Fruit fly (Drosophila melanogaster) whole organism, embryonic: ENCODE measurements around the gene CG6356.

ENCODE experiments used
- Bteb2 ChIP-seq: fragments of 200-800 bp; sonication (Bioruptor generic); optimal IDR thresholded peaks from 2 replicates; lab custom pipeline; 2016; ENCODE audit warnings: missing biosample characterization, missing genetic modification characterization
- CG10959 ChIP-seq: fragments of 200-800 bp; sonication (Bioruptor generic); IDR thresholded peaks from 2 replicates; pipeline ENCODE4 v1.3.6; 2022; ENCODE audit warnings: missing biosample characterization, missing genetic modification characterization
- CG10979 ChIP-seq: fragments of 200-800 bp; sonication (Bioruptor generic); optimal IDR thresholded peaks from 2 replicates; lab custom pipeline; 2018; ENCODE audit warnings: missing biosample characterization, mild to moderate bottlenecking, missing genetic modification characterization, moderate library complexity
- CG12236 ChIP-seq: fragments of 200-800 bp; sonication (Bioruptor generic); optimal IDR thresholded peaks from 2 replicates; lab custom pipeline; 2016; ENCODE audit warnings: missing biosample characterization, missing genetic modification characterization
- CG13296 ChIP-seq: fragments of 200-800 bp; sonication (Bioruptor generic); optimal IDR thresholded peaks from 3 replicates; lab custom pipeline; 2018; ENCODE audit warnings: missing biosample characterization, mild to moderate bottlenecking, missing genetic modification characterization
- CG13624 ChIP-seq: fragments of 200-800 bp; sonication (Bioruptor generic); optimal IDR thresholded peaks from 2 replicates; lab custom pipeline; 2016; ENCODE audit warnings: missing biosample characterization, missing genetic modification characterization
- CG14441 ChIP-seq: fragments of 200-800 bp; sonication (Bioruptor generic); IDR thresholded peaks from 2 replicates; pipeline ENCODE4 v1.3.6; 2022; ENCODE audit warnings: missing biosample characterization, missing genetic modification characterization
- CG15514 ChIP-seq: fragments of 200-800 bp; sonication (Bioruptor generic); optimal IDR thresholded peaks from 3 replicates; lab custom pipeline; 2017; ENCODE audit warnings: missing biosample characterization, missing genetic modification characterization, mild to moderate bottlenecking, moderate library complexity, missing genetic modification reagents
- CG1603 ChIP-seq: fragments of 200-800 bp; sonication (Bioruptor generic); optimal IDR thresholded peaks from 2 replicates; lab custom pipeline; 2019; ENCODE audit warnings: missing biosample characterization, mild to moderate bottlenecking, missing genetic modification characterization, moderate library complexity
- CG17568 ChIP-seq: fragments of 200-800 bp; sonication (Bioruptor generic); optimal IDR thresholded peaks from 2 replicates; lab custom pipeline; 2018; ENCODE audit warnings: missing biosample characterization, mild to moderate bottlenecking, missing genetic modification characterization, moderate library complexity
- CG18599 ChIP-seq: fragments of 200-800 bp; sonication (Bioruptor generic); optimal IDR thresholded peaks from 3 replicates; lab custom pipeline; 2017; ENCODE audit warnings: missing biosample characterization, missing genetic modification characterization, mild to moderate bottlenecking, moderate library complexity, missing genetic modification reagents
- CG2116 ChIP-seq: fragments of 200-800 bp; sonication (Bioruptor generic); optimal IDR thresholded peaks from 3 replicates; lab custom pipeline; 2018; ENCODE audit warnings: missing biosample characterization, mild to moderate bottlenecking, missing genetic modification characterization
- CG30403 ChIP-seq: fragments of 200-800 bp; sonication (Bioruptor generic); optimal IDR thresholded peaks from 3 replicates; lab custom pipeline; 2016; ENCODE audit warnings: missing biosample characterization, missing genetic modification characterization
- CG3065 ChIP-seq: fragments of 200-800 bp; sonication (Bioruptor generic); optimal IDR thresholded peaks from 2 replicates; lab custom pipeline; 2016; ENCODE audit warnings: missing biosample characterization, missing genetic modification characterization
- CG31224 ChIP-seq: fragments of 200-800 bp; sonication (Bioruptor generic); IDR thresholded peaks from 2 replicates; pipeline ENCODE4 v1.3.6; 2022; ENCODE audit warnings: missing biosample characterization, missing genetic modification characterization
- CG32767 ChIP-seq: fragments of 200-800 bp; sonication (Bioruptor generic); IDR thresholded peaks from 2 replicates; pipeline ENCODE4 v1.3.6; 2022; ENCODE audit warnings: missing biosample characterization, missing genetic modification characterization
- CG3838 ChIP-seq: fragments of 200-800 bp; sonication (Bioruptor generic); optimal IDR thresholded peaks from 3 replicates; lab custom pipeline; 2016; ENCODE audit warnings: missing biosample characterization, missing genetic modification characterization
- CG4707 ChIP-seq: fragments of 200-800 bp; sonication (Bioruptor generic); optimal IDR thresholded peaks from 2 replicates; lab custom pipeline; 2018; ENCODE audit warnings: missing biosample characterization, mild to moderate bottlenecking, missing genetic modification characterization, moderate library complexity
- CG6175 ChIP-seq: fragments of 200-800 bp; sonication (Bioruptor generic); IDR thresholded peaks from 3 replicates; pipeline ENCODE4 v1.3.6; 2022; ENCODE audit warnings: missing biosample characterization, missing genetic modification characterization
- CG6254 ChIP-seq: fragments of 200-800 bp; sonication (Bioruptor generic); optimal IDR thresholded peaks from 3 replicates; lab custom pipeline; 2017; ENCODE audit warnings: mild to moderate bottlenecking, missing biosample characterization, missing genetic modification reagents, missing genetic modification characterization
- CG6689 ChIP-seq: fragments of 200-800 bp; sonication (Bioruptor generic); IDR thresholded peaks from 2 replicates; pipeline ENCODE4 v1.3.6; 2022; ENCODE audit warnings: missing biosample characterization, missing genetic modification characterization
- CG6854 ChIP-seq: fragments of 200-800 bp; sonication (Bioruptor generic); optimal IDR thresholded peaks from 3 replicates; lab custom pipeline; 2017; ENCODE audit warnings: missing biosample characterization, mild to moderate bottlenecking, missing genetic modification characterization
- CkIIα-i1 ChIP-seq: fragments of 200-800 bp; sonication (Bioruptor generic); IDR thresholded peaks from 2 replicates; pipeline ENCODE4 v1.3.6; 2022; ENCODE audit warnings: missing biosample characterization, missing genetic modification characterization
- Dp ChIP-seq: fragments of 200-800 bp; sonication (Bioruptor generic); optimal IDR thresholded peaks from 2 replicates; lab custom pipeline; 2018; ENCODE audit warnings: missing biosample characterization, mild to moderate bottlenecking, missing genetic modification characterization, moderate library complexity
- Ets65A ChIP-seq: fragments of 200-800 bp; sonication (Bioruptor generic); peaks from one replicate; lab custom pipeline; 2016; ENCODE audit warnings: missing biosample characterization, missing genetic modification characterization
- HLH3B ChIP-seq: fragments of 200-800 bp; sonication (Bioruptor generic); IDR thresholded peaks from 2 replicates; pipeline ENCODE4 v1.3.6; 2022; ENCODE audit warnings: missing biosample characterization, missing genetic modification characterization
- Neu2 ChIP-seq: fragments of 200-800 bp; sonication (Bioruptor generic); optimal IDR thresholded peaks from 3 replicates; lab custom pipeline; 2016; ENCODE audit warnings: missing biosample characterization, missing genetic modification characterization, borderline replicate concordance
- Poxn ChIP-seq: fragments of 200-800 bp; sonication (Bioruptor generic); IDR thresholded peaks from 2 replicates; pipeline ENCODE4 v1.3.6; 2022; ENCODE audit warnings: missing biosample characterization, missing genetic modification characterization
- Sox100B ChIP-seq: fragments of 200-800 bp; sonication (Bioruptor generic); optimal IDR thresholded peaks from 3 replicates; lab custom pipeline; 2018; ENCODE audit warnings: missing biosample characterization, mild to moderate bottlenecking, missing genetic modification characterization
- Sox102F ChIP-seq: fragments of 200-800 bp; sonication (Bioruptor generic); optimal IDR thresholded peaks from 2 replicates; lab custom pipeline; 2018; ENCODE audit warnings: missing biosample characterization, mild to moderate bottlenecking, missing genetic modification characterization, moderate library complexity
- Trl ChIP-seq, 3 experiments: fragments of >200 bp in 2 of 3; fragments of 200-800 bp in 1 of 3; sonication (Bioruptor generic) in 1 of 3; optimal IDR thresholded peaks; 2 replicates in 1 of 3; 3 replicates in 2 of 3; lab custom pipeline; 2016 to 2017; ENCODE audit warnings: missing biosample characterization in 1 of 3, missing genetic modification characterization in 1 of 3
- ac ChIP-seq: fragments of 200-800 bp; sonication (Bioruptor generic); optimal IDR thresholded peaks from 3 replicates; lab custom pipeline; 2017; ENCODE audit warnings: missing biosample characterization, mild to moderate bottlenecking, missing genetic modification characterization
- bab2 ChIP-seq: fragments of 200-800 bp; sonication (Bioruptor generic); optimal IDR thresholded peaks from 2 replicates; lab custom pipeline; 2016; ENCODE audit warnings: missing biosample characterization, missing genetic modification characterization
- bowl ChIP-seq: fragments of 200-800 bp; sonication (Bioruptor generic); IDR thresholded peaks from 2 replicates; pipeline ENCODE4 v1.3.6; 2022; ENCODE audit warnings: missing biosample characterization, missing genetic modification characterization
- chm ChIP-seq: fragments of 200-800 bp; sonication (Bioruptor generic); IDR thresholded peaks from 2 replicates; pipeline ENCODE4 v1.3.6; 2022; ENCODE audit warnings: missing biosample characterization, missing genetic modification characterization
- croc ChIP-seq: fragments of 200-800 bp; sonication (Bioruptor generic); conservative IDR thresholded peaks from 3 replicates; pipeline ENCODE4 v1.3.6; 2022; ENCODE audit warnings: missing biosample characterization, missing genetic modification characterization
- fru ChIP-seq: fragments of >200 bp; optimal IDR thresholded peaks from 2 replicates; lab custom pipeline; 2017
- gce ChIP-seq: fragments of 200-800 bp; sonication (Bioruptor generic); IDR thresholded peaks from 3 replicates; pipeline ENCODE4 v1.3.6; 2022; ENCODE audit warnings: missing biosample characterization, missing genetic modification characterization
- luna ChIP-seq: fragments of 200-800 bp; sonication (Bioruptor generic); optimal IDR thresholded peaks from 2 replicates; lab custom pipeline; 2016; ENCODE audit warnings: missing biosample characterization, missing genetic modification characterization
- oc ChIP-seq: fragments of 200-800 bp; sonication (Bioruptor generic); optimal IDR thresholded peaks from 2 replicates; lab custom pipeline; 2018; ENCODE audit warnings: missing biosample characterization, mild to moderate bottlenecking, missing genetic modification characterization, moderate library complexity
- pan ChIP-seq, 4 experiments: fragments of >200 bp in 3 of 4; fragments of 200-800 bp in 1 of 4; sonication (Bioruptor generic) in 1 of 4; optimal IDR thresholded peaks in 3 of 4; IDR thresholded peaks in 1 of 4; 2 replicates each; pipeline versions ENCODE4 v1.3.6 to Lab custom; 2017 to 2022; ENCODE audit warnings: missing biosample characterization in 2 of 4, missing genetic modification characterization in 2 of 4, mixed read lengths in 1 of 4
- pum ChIP-seq: fragments of 200-800 bp; sonication (Bioruptor generic); optimal IDR thresholded peaks from 2 replicates; lab custom pipeline; 2016; ENCODE audit warnings: missing biosample characterization, missing genetic modification characterization
- slbo ChIP-seq: fragments of 200-800 bp; sonication (Bioruptor generic); IDR thresholded peaks from 2 replicates; pipeline ENCODE4 v1.3.6; 2022; ENCODE audit warnings: missing biosample characterization, missing genetic modification characterization
- slou ChIP-seq: fragments of 200-800 bp; sonication (Bioruptor generic); optimal IDR thresholded peaks from 3 replicates; lab custom pipeline; 2016; ENCODE audit warnings: missing biosample characterization, missing genetic modification characterization
- sqz ChIP-seq: fragments of 200-800 bp; sonication (Bioruptor generic); optimal IDR thresholded peaks from 3 replicates; lab custom pipeline; 2018; ENCODE audit warnings: missing biosample characterization, mild to moderate bottlenecking, missing genetic modification characterization
- sr ChIP-seq: fragments of 200-800 bp; sonication (Bioruptor generic); IDR thresholded peaks from 3 replicates; pipeline ENCODE4 v1.3.6; 2022; ENCODE audit warnings: missing biosample characterization, missing genetic modification characterization
- stc ChIP-seq: fragments of 200-800 bp; sonication (Bioruptor generic); IDR thresholded peaks from 2 replicates; pipeline ENCODE4 v1.3.6; 2022; ENCODE audit warnings: missing biosample characterization, missing genetic modification characterization
- sug ChIP-seq: fragments of 200-800 bp; optimal IDR thresholded peaks from 2 replicates; lab custom pipeline; 2019; ENCODE audit warnings: missing biosample characterization, mild to moderate bottlenecking, missing genetic modification characterization, moderate library complexity
- unpg ChIP-seq: fragments of 200-800 bp; sonication (Bioruptor generic); optimal IDR thresholded peaks from 3 replicates; lab custom pipeline; 2018; ENCODE audit warnings: missing biosample characterization, mild to moderate bottlenecking, missing genetic modification characterization, moderate library complexity
- vvl ChIP-seq: fragments of 200-800 bp; sonication (Bioruptor generic); IDR thresholded peaks from 2 replicates; pipeline ENCODE4 v1.3.6; 2022; ENCODE audit warnings: missing biosample characterization, missing genetic modification characterization
- zen ChIP-seq: fragments of 200-800 bp; sonication (Bioruptor generic); optimal IDR thresholded peaks from 3 replicates; lab custom pipeline; 2018; ENCODE audit warnings: missing biosample characterization, mild to moderate bottlenecking, missing genetic modification characterization, moderate library complexity
- zfh2 ChIP-seq: fragments of 200-800 bp; sonication (Bioruptor generic); optimal IDR thresholded peaks from 2 replicates; lab custom pipeline; 2016; ENCODE audit warnings: missing biosample characterization, missing genetic modification characterization

Gene CG6356

dm6 chr3R:24303060-24303459 lies 19.3 kb downstream of the CG6356 start:
- TF ChIP-seq stc (GFP tag; lab: Robert Waterston, UW) = no peak
- TF ChIP-seq luna = no peak
- TF ChIP-seq Bteb2 = no peak
- no peak for TF ChIP-seq CG10979 (tag; lab: Kevin White, UChicago)
- peak; percentile 23 for TF ChIP-seq CG30403 (GFP tag; lab: Kevin White, UChicago)
- TF ChIP-seq CG32767 (GFP tag; lab: Robert Waterston, UW) = no peak; the same call in 1 of the 2 replicates
- no peak for TF ChIP-seq CkIIα-i1 (GFP tag; lab: Robert Waterston, UW)
- TF ChIP-seq ac (GFP tag; lab: Kevin White, UChicago) = no peak
- TF ChIP-seq CG6175 (GFP tag; lab: Robert Waterston, UW) = no peak
- TF ChIP-seq CG12236 (GFP tag; lab: Kevin White, UChicago) = no peak
- TF ChIP-seq CG17568 = no peak
- no peak for TF ChIP-seq CG3065 (GFP tag; lab: Kevin White, UChicago)
- no peak for TF ChIP-seq fru (lab: Kevin White, UChicago)
- TF ChIP-seq sqz (GFP tag; lab: Kevin White, UChicago) = no peak
- TF ChIP-seq croc (GFP tag; lab: Robert Waterston, UW) = no peak
- no peak for TF ChIP-seq Dp (GFP tag; lab: Kevin White, UChicago)
- TF ChIP-seq zen (tag; lab: Kevin White, UChicago) = no peak
- no peak for TF ChIP-seq sug
- TF ChIP-seq Sox102F (GFP tag; lab: Kevin White, UChicago) = no peak
- TF ChIP-seq Trl (optimal IDR thresholded peaks at IDR 0.05; lab: Kevin White, UChicago) = no peak
- no peak for TF ChIP-seq Trl (GFP tag; optimal IDR thresholded peaks at IDR 0.05; lab: Kevin White, UChicago)
- TF ChIP-seq pan (optimal IDR thresholded peaks at IDR 0.05; lab: Kevin White, UChicago) = no peak
- peak in 1 of 2 experiments; percentile 54 for TF ChIP-seq pan (GFP tag; optimal IDR thresholded peaks at IDR 0.05 in 1 of 2, IDR thresholded peaks at IDR 0.05 in 1 of 2)
- TF ChIP-seq zfh2 (GFP tag; lab: Kevin White, UChicago) = no peak
- TF ChIP-seq slbo = peak; percentile 54
- TF ChIP-seq Poxn (GFP tag; lab: Robert Waterston, UW) = no peak
- TF ChIP-seq HLH3B (GFP tag; lab: Robert Waterston, UW) = no peak
- no peak for TF ChIP-seq gce (GFP tag; lab: Robert Waterston, UW)
- no peak for TF ChIP-seq sr (GFP tag; lab: Robert Waterston, UW)
- no peak for TF ChIP-seq CG6254 (GFP tag; lab: Kevin White, UChicago)
- no peak for TF ChIP-seq CG2116 (GFP tag; lab: Kevin White, UChicago)
- no peak for TF ChIP-seq CG10959 (GFP tag; lab: Robert Waterston, UW)
- no peak for TF ChIP-seq CG6689 (GFP tag; lab: Robert Waterston, UW)
- TF ChIP-seq CG14441 = peak; percentile 49; the same call in 1 of the 2 replicates
- no peak for TF ChIP-seq CG3838
- TF ChIP-seq oc (tag; lab: Kevin White, UChicago) = no peak
- TF ChIP-seq slou (GFP tag; lab: Kevin White, UChicago) = peak; percentile 9
- TF ChIP-seq bab2 (GFP tag; lab: Kevin White, UChicago) = no peak
- TF ChIP-seq unpg (GFP tag; lab: Kevin White, UChicago) = no peak
- no peak for TF ChIP-seq Neu2 (GFP tag; lab: Kevin White, UChicago)
- no peak for TF ChIP-seq CG13624 (GFP tag; lab: Kevin White, UChicago)
- TF ChIP-seq CG13296 = no peak
- no peak for TF ChIP-seq CG31224 (GFP tag; lab: Robert Waterston, UW)
- TF ChIP-seq CG1603 (tag; lab: Kevin White, UChicago) = no peak
- TF ChIP-seq vvl (GFP tag; lab: Robert Waterston, UW) = peak; percentile 30; the same call in 1 of the 2 replicates
- TF ChIP-seq Ets65A (GFP tag; lab: Kevin White, UChicago) = no peak
- no peak for TF ChIP-seq CG15514
- no peak for TF ChIP-seq CG6854
- no peak for TF ChIP-seq Sox100B (GFP tag; lab: Kevin White, UChicago)
- no peak for TF ChIP-seq pum (GFP tag; lab: Kevin White, UChicago)
- no peak for TF ChIP-seq CG18599 (GFP tag; lab: Kevin White, UChicago)
- no peak for TF ChIP-seq chm (GFP tag; lab: Robert Waterston, UW)
- TF ChIP-seq bowl = no peak
- no peak for TF ChIP-seq CG4707 (GFP tag; lab: Kevin White, UChicago)
